Worm (Caenorhabditis elegans): ENCODE results near the gene unc-18.
A peak's percentile ranks its signal among the peaks of the same experiment; 100 is the strongest.
"Not testable (repeated sequence)": the region's sequence is repeated elsewhere in the genome, so short reads cannot be mapped to it uniquely, and the experiment has no call there.

Gene unc-18

DNA sequence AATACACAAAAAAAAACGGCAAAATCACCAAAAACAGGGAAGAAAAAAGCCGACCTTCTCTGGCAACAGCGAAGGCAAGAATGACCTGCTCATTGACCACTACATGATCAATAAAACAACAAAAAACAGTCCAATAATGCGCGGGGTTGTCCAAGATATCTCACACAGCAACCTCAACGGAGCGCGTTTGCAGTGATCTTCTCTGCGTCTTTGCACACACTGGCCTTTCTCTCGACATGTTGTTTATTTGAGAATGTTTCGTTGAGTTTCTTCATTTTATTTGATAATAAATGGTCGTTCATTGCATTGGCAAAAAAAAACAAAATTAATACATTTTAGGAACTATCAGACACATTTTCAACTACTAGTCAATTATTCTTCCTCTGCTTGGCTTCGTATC lies 21.1 kb upstream of the unc-18 start (continued):
- TF ChIP-seq lin-13 (GFP tag; optimal IDR thresholded peaks at IDR 0.05) = peak; percentile 27
- TF ChIP-seq snpc-1.2 (GFP tag; IDR thresholded peaks at IDR 0.05) = no peak
- no peak for TF ChIP-seq nhr-41 (GFP tag; IDR thresholded peaks at IDR 0.05)
- no peak; the same call in 1 of the 2 replicates for TF ChIP-seq T26A8.4 (GFP tag; IDR thresholded peaks at IDR 0.05)
- TF ChIP-seq unc-62 (GFP tag; optimal IDR thresholded peaks at IDR 0.05 in 1 of 2) = no peak
- no peak for TF ChIP-seq unc-62 (tag; optimal IDR thresholded peaks at IDR 0.05)
- TF ChIP-seq ceh-20 (GFP tag; IDR thresholded peaks at IDR 0.05) = no peak
- no peak for TF ChIP-seq lin-29 (GFP tag; IDR thresholded peaks at IDR 0.05)
- TF ChIP-seq cey-2 (tag; optimal IDR thresholded peaks at IDR 0.05; ENCODE audit: borderline replicate concordance, insufficient read depth) = no peak
- no peak for TF ChIP-seq mdt-29 (GFP tag; IDR thresholded peaks at IDR 0.05)
- TF ChIP-seq nhr-11 (tag; optimal IDR thresholded peaks at IDR 0.05) = no peak
- no peak for TF ChIP-seq daf-19 (GFP tag; conservative IDR thresholded peaks at IDR 0.05)
- TF ChIP-seq T20F7.1 (GFP tag; optimal IDR thresholded peaks at IDR 0.05) = no peak
- no peak for TF ChIP-seq unc-39 (tag; optimal IDR thresholded peaks at IDR 0.05)
- no peak for TF ChIP-seq nhr-77 (tag; optimal IDR thresholded peaks at IDR 0.05)
- no peak for TF ChIP-seq Y105C5A.15 (GFP tag; IDR thresholded peaks at IDR 0.05)
- no peak for TF ChIP-seq F44E2.7 (GFP tag; IDR thresholded peaks at IDR 0.05)
- peak; percentile 36 for TF ChIP-seq mxl-3 (GFP tag; optimal IDR thresholded peaks at IDR 0.05)
- no peak for TF ChIP-seq rbr-2 (tag; optimal IDR thresholded peaks at IDR 0.05)
- no peak for TF ChIP-seq lin-39 (tag; optimal IDR thresholded peaks at IDR 0.05)
- TF ChIP-seq ctbp-1 (GFP tag; IDR thresholded peaks at IDR 0.05) = no peak
- peak in 1 of 2 experiments; percentile 42 for TF ChIP-seq lsy-2 (tag; optimal IDR thresholded peaks at IDR 0.05)
- no peak for TF ChIP-seq ceh-28 (tag; optimal IDR thresholded peaks at IDR 0.05)
- no peak for TF ChIP-seq egl-27 (tag; optimal IDR thresholded peaks at IDR 0.05)
- no peak for TF ChIP-seq php-3 (GFP tag; IDR thresholded peaks at IDR 0.05)
- TF ChIP-seq D1046.2 (GFP tag; IDR thresholded peaks at IDR 0.05) = no peak

DNA sequence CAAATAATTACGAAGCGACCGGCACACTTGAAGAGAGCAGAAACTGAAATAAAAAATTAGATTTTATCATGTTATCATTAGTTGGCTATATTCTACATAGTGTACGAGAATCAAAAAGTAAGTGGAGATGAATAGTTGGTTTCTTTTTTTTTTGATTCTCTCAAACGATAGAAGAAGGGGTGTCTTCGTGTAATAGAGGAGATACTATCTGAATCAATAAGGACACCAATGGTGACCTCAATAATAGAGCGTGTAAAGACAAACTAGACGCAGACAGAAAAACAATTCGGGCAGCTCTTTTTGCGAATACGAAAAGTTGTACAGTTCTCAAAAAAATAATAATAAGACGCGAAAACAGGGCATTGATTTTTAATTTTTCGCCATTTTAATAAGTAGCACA lies 20.2 kb upstream of the unc-18 start:
- peak in 1 of 2 experiments; percentile 1 for TF ChIP-seq lsy-2 (tag; optimal IDR thresholded peaks at IDR 0.05)
- TF ChIP-seq tag-97 (GFP tag; IDR thresholded peaks at IDR 0.05) = no peak

DNA sequence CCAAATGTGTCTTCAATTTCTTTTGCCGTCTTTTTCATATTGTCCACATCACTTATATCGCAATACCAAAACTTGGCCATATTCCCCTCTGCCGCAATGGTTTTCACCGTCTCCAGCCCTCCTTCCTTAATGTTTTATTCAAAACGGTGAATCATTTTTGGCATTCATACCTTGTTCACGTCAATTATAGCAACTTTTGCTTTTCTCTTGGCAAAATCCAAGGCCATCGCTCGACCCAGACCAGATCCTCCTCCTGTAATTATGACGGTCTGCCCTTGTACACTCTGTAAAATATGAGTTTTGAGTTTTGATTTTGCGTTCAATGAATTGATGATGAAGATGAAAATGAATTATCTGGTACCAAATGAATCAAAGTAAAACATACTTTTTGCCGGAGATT lies 18.3 kb upstream of the unc-18 start:
- TF ChIP-seq lin-15B (tag; optimal IDR thresholded peaks at IDR 0.05) (no peak), unc-62 (GFP tag; optimal IDR thresholded peaks at IDR 0.05 in 1 of 2) (peak in 1 of 2 experiments; percentile 53), unc-62 (tag; optimal IDR thresholded peaks at IDR 0.05) (no peak)

DNA sequence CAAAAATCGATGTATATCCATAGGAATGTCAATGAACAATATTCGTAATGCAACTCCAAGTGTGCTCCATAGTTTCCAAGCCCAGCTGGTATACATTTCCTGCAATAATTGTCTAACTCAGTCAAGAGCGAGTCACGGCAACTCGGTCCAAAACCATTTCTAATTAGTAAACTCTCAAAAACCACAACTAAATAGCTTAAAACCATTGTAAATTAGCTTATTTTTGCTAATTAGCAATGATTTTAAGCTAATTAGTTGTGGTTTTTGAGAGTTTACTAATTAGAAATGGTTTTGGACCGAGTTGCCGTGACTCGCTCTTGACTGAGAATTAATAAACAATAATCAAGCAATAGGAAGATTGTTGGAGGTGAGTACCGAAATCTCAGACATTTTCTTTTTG lies 17.9 kb upstream of the unc-18 start, which contains the start of gene dhs-29:
Gene dhs-29 (minus strand): TSS at position 101 of the 400 bp plus-strand sequence.
- TF ChIP-seq daf-16 (GFP tag; optimal IDR thresholded peaks at IDR 0.05); daf-16 (tag; optimal IDR thresholded peaks at IDR 0.05); snpc-4 (tag; optimal IDR thresholded peaks at IDR 0.05); ceh-28 (tag; optimal IDR thresholded peaks at IDR 0.05): not testable (repeated sequence)

DNA sequence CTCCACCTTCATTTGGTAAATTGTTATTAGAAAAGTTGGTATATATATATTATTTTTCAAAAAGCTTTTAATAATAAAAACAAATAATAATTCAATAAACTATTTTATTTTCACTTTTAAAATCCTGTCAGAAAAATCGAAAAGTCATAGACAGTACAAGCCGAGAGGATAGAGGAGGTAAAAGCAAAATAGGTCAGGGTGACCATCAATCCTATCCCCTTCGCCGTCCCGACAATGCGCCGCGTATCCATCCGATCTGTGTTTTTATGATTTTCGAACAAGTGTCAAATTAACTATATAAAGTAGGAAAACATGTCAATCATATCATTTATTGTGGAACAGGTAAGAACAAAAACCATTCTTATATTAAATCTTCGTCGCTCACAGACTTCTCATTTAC lies 17.3 kb upstream of the unc-18 start:
- TF ChIP-seq dve-1 (tag; optimal IDR thresholded peaks at IDR 0.05; ENCODE audit: insufficient read depth) = no peak
- no peak for TF ChIP-seq daf-19 (GFP tag; conservative IDR thresholded peaks at IDR 0.05)
- TF ChIP-seq ceh-32 (tag; optimal IDR thresholded peaks at IDR 0.05; ENCODE audit: poor library complexity) = no peak
- no peak for TF ChIP-seq zfp-3 (GFP tag; conservative IDR thresholded peaks at IDR 0.05)
- no peak for TF ChIP-seq ztf-7 (tag; optimal IDR thresholded peaks at IDR 0.05)
- TF ChIP-seq lir-3 (tag; optimal IDR thresholded peaks at IDR 0.05) = no peak
- peak in 1 of 2 experiments; percentile 35 for TF ChIP-seq unc-62 (GFP tag; optimal IDR thresholded peaks at IDR 0.05 in 1 of 2)
- TF ChIP-seq unc-62 (tag; optimal IDR thresholded peaks at IDR 0.05) = no peak
- no peak for TF ChIP-seq ama-1 (optimal IDR thresholded peaks at IDR 0.05)
